Fruit fly (Drosophila melanogaster) whole organism, adult: ENCODE data around the gene CG7218.

Experiments used
- CG12768 ChIP-seq: fragments of 200-800 bp; sonication (Bioruptor generic); optimal IDR thresholded peaks from 2 replicates; lab custom pipeline; 2017; ENCODE audit warnings: missing biosample characterization, missing genetic modification characterization, mild to moderate bottlenecking, moderate library complexity, missing genetic modification reagents
- CG1620 ChIP-seq: fragments of 200-800 bp; sonication (Bioruptor generic); optimal IDR thresholded peaks from 2 replicates; lab custom pipeline; 2016; ENCODE audit warnings: missing biosample characterization, missing genetic modification characterization
- CG5204 ChIP-seq: fragments of 200-800 bp; sonication (Bioruptor generic); optimal IDR thresholded peaks from 2 replicates; lab custom pipeline; 2016; ENCODE audit warnings: missing biosample characterization, missing genetic modification characterization
- Clk ChIP-seq: fragments of 200-800 bp; sonication (Bioruptor generic); optimal IDR thresholded peaks from 2 replicates; lab custom pipeline; 2017; ENCODE audit warnings: missing biosample characterization, missing genetic modification characterization
- Hr96 ChIP-seq: fragments of 200-800 bp; sonication (Bioruptor generic); optimal IDR thresholded peaks from 2 replicates; lab custom pipeline; 2016; ENCODE audit warnings: missing biosample characterization, missing genetic modification characterization

- TF ChIP-seq Clk (no peak), CG5204 (peak; percentile 46), CG1620 (peak; percentile 27), CG12768 (peak; percentile 14), Hr96 (GFP tag; lab: Kevin White, UChicago) (peak; percentile 29)
These were observed 3.4 kb upstream of the CG7218 start, which contains the start of gene wrd for dm6 chr3R:18167416-18168237.
